Fruit fly (Drosophila melanogaster) whole organism, wandering third instar larva: ENCODE data around the gene CG42758.

Experiments
- Abd-B ChIP-seq: fragments of >200 bp; optimal IDR thresholded peaks from 2 replicates; lab custom pipeline; 2017; ENCODE audit warnings: missing biosample characterization, missing genetic modification characterization
- CG9705 ChIP-seq: fragments of 200-800 bp; sonication (Bioruptor generic); optimal IDR thresholded peaks from 2 replicates; lab custom pipeline; 2018; ENCODE audit warnings: missing biosample characterization, mild to moderate bottlenecking, missing genetic modification characterization
- CrebA ChIP-seq: fragments of 200-800 bp; sonication (Bioruptor generic); optimal IDR thresholded peaks from 2 replicates; lab custom pipeline; 2016; ENCODE audit warnings: missing biosample characterization, mild to moderate bottlenecking, missing genetic modification characterization, borderline replicate concordance
- Dif ChIP-seq: fragments of 200-275, 200-300 bp; sonication (Bioruptor generic); optimal IDR thresholded peaks from 2 replicates; lab custom pipeline; 2018; ENCODE audit warnings: missing biosample characterization, missing genetic modification characterization; ENCODE audit not compliant: partially characterized antibody
- HLH106 ChIP-seq: fragments of 200-800 bp; optimal IDR thresholded peaks from 3 replicates; lab custom pipeline; 2019; ENCODE audit warnings: missing biosample characterization, mild to moderate bottlenecking, missing genetic modification characterization, moderate library complexity
- Hnf4 ChIP-seq: fragments of 200-800 bp; sonication (Bioruptor generic); optimal IDR thresholded peaks from 2 replicates; lab custom pipeline; 2016; ENCODE audit warnings: missing biosample characterization, mild to moderate bottlenecking, missing genetic modification characterization
- Hr78 ChIP-seq: fragments of >200 bp; optimal IDR thresholded peaks from 2 replicates; lab custom pipeline; 2017; ENCODE audit warnings: missing biosample characterization, missing genetic modification characterization
- Hr83 ChIP-seq: fragments of 200-300 bp; sonication (Bioruptor generic); optimal IDR thresholded peaks from 2 replicates; lab custom pipeline; 2016; ENCODE audit warnings: missing biosample characterization, mild to moderate bottlenecking, missing genetic modification characterization, moderate library complexity; ENCODE audit not compliant: poor library complexity, severe bottlenecking
- Mio ChIP-seq: sonication (Bioruptor generic); optimal IDR thresholded peaks from 2 replicates; lab custom pipeline; 2016; ENCODE audit warnings: missing biosample characterization, missing genetic modification characterization
- Myc ChIP-seq: fragments of >200 bp; optimal IDR thresholded peaks from 2 replicates; lab custom pipeline; 2017
- N ChIP-seq: fragments of >200 bp; optimal IDR thresholded peaks from 2 replicates; lab custom pipeline; 2018; ENCODE audit warnings: missing biosample characterization, missing external identifiers, missing genetic modification characterization
- OdsH ChIP-seq: fragments of 200-800 bp; sonication (Bioruptor generic); optimal IDR thresholded peaks from 2 replicates; lab custom pipeline; 2016; ENCODE audit warnings: missing biosample characterization, mild to moderate bottlenecking, missing genetic modification characterization
- Rel ChIP-seq, 2 experiments: fragments of 200-800 bp; sonication (Bioruptor generic) in 1 of 2; optimal IDR thresholded peaks; 2 replicates in 1 of 2; 3 replicates in 1 of 2; lab custom pipeline; 2016 to 2019; ENCODE audit warnings: mild to moderate bottlenecking in 2 of 2, missing biosample characterization in 2 of 2, missing genetic modification characterization in 2 of 2, moderate library complexity in 1 of 2
- Sp1 ChIP-seq: fragments of 200-800 bp; sonication (Bioruptor generic); optimal IDR thresholded peaks from 3 replicates; lab custom pipeline; 2019; ENCODE audit warnings: missing biosample characterization, mild to moderate bottlenecking, missing genetic modification characterization, moderate library complexity
- Vsx2 ChIP-seq: fragments of 200-300, 225-300 bp; sonication (Bioruptor generic); optimal IDR thresholded peaks from 2 replicates; lab custom pipeline; 2018; ENCODE audit warnings: missing biosample characterization, missing genetic modification characterization; ENCODE audit not compliant: partially characterized antibody
- br ChIP-seq: fragments of 200-800 bp; sonication (Bioruptor generic); optimal IDR thresholded peaks from 2 replicates; lab custom pipeline; 2016; ENCODE audit warnings: missing biosample characterization, missing genetic modification characterization
- brk ChIP-seq: fragments of 200-800 bp; sonication (Bioruptor generic); optimal IDR thresholded peaks from 2 replicates; lab custom pipeline; 2016; ENCODE audit warnings: missing biosample characterization, mild to moderate bottlenecking, missing genetic modification characterization
- dl ChIP-seq, 2 experiments: fragments of 175-275, 200-275 bp in 1 of 2; fragments of 200-275 bp in 1 of 2; sonication (Bioruptor generic); optimal IDR thresholded peaks; lab custom pipeline; 2018; ENCODE audit warnings: mild to moderate bottlenecking in 2 of 2, missing biosample characterization in 2 of 2, missing genetic modification characterization in 2 of 2, moderate library complexity in 2 of 2; ENCODE audit not compliant: partially characterized antibody in 2 of 2, insufficient read depth in 1 of 2
- dmrt93B ChIP-seq: fragments of 200-800 bp; sonication (Bioruptor generic); optimal IDR thresholded peaks from 2 replicates; lab custom pipeline; 2018; ENCODE audit warnings: missing biosample characterization, mild to moderate bottlenecking, missing genetic modification characterization
- ey ChIP-seq: fragments of 200-800 bp; sonication (Bioruptor generic); optimal IDR thresholded peaks from 2 replicates; lab custom pipeline; 2016; ENCODE audit warnings: missing biosample characterization, missing genetic modification characterization
- foxo ChIP-seq, 2 experiments: fragments of 200-800 bp; sonication (Bioruptor generic); optimal IDR thresholded peaks; 2 replicates in 1 of 2; 3 replicates in 1 of 2; lab custom pipeline; 2016 to 2017; ENCODE audit warnings: missing biosample characterization in 2 of 2, missing genetic modification characterization in 2 of 2
- fru ChIP-seq: fragments of 200-800 bp; sonication (Bioruptor generic); optimal IDR thresholded peaks from 3 replicates; lab custom pipeline; 2016; ENCODE audit warnings: missing biosample characterization, mild to moderate bottlenecking, missing genetic modification characterization
- h ChIP-seq: fragments of 200-800 bp; sonication (Bioruptor generic); optimal IDR thresholded peaks from 3 replicates; lab custom pipeline; 2016; ENCODE audit warnings: missing biosample characterization, mild to moderate bottlenecking, missing genetic modification characterization
- jim ChIP-seq: fragments of 175-275, 200-325 bp; sonication (Bioruptor generic); optimal IDR thresholded peaks from 2 replicates; lab custom pipeline; 2016; ENCODE audit warnings: missing biosample characterization, mild to moderate bottlenecking, missing genetic modification characterization
- lola ChIP-seq: fragments of >200 bp; optimal IDR thresholded peaks from 2 replicates; lab custom pipeline; 2017; ENCODE audit warnings: missing biosample characterization, missing genetic modification characterization
- psq ChIP-seq: fragments of 200-800 bp; sonication (Bioruptor generic); optimal IDR thresholded peaks from 3 replicates; lab custom pipeline; 2017; ENCODE audit warnings: missing biosample characterization, mild to moderate bottlenecking, missing genetic modification characterization, moderate library complexity
- rgr ChIP-seq: fragments of 200-800 bp; sonication (Bioruptor generic); optimal IDR thresholded peaks from 3 replicates; lab custom pipeline; 2016; ENCODE audit warnings: missing biosample characterization, mild to moderate bottlenecking, missing genetic modification characterization
- sage ChIP-seq: fragments of 200-800 bp; sonication (Bioruptor generic); optimal IDR thresholded peaks from 2 replicates; lab custom pipeline; 2016; ENCODE audit warnings: missing biosample characterization, mild to moderate bottlenecking, missing genetic modification characterization
- sv ChIP-seq: fragments of 200-800 bp; sonication (Bioruptor generic); optimal IDR thresholded peaks from 3 replicates; lab custom pipeline; 2016; ENCODE audit warnings: missing biosample characterization, missing genetic modification characterization
- tai ChIP-seq: sonication (Bioruptor generic); optimal IDR thresholded peaks from 2 replicates; lab custom pipeline; 2016; ENCODE audit warnings: missing biosample characterization, missing genetic modification characterization
- usp ChIP-seq: fragments of >200 bp; optimal IDR thresholded peaks from 2 replicates; lab custom pipeline; 2017; ENCODE audit warnings: missing biosample characterization, missing genetic modification characterization
- woc ChIP-seq: sonication (Bioruptor generic); optimal IDR thresholded peaks from 2 replicates; lab custom pipeline; 2016; ENCODE audit warnings: missing biosample characterization, mild to moderate bottlenecking, missing genetic modification characterization

CG42758 gene

DNA sequence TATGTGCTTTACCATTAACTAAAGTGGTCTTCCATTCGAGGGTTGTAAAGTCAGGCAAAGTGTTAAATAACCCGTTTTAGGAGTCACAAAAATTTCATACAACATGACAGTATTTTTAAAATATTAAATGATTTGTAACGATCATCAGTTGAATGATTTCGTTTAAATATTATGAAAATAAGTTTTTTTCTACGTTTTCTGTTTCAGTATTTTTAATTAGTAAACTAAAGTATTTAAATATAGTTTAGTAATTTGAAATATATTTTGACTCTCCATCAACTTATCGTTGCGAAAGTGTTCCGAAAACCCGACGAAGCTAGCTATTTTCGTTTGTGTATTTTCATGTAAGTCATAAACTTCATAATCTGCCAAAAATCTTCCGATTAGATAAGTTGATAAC, at the start of gene CG42758:
CG42758 (plus strand) TSS at position 301 of the 400 bp plus-strand sequence.
- TF ChIP-seq Rel (GFP tag; optimal IDR thresholded peaks at IDR 0.05; lab: Kevin White, UChicago), result no peak
- TF ChIP-seq Rel (tag; optimal IDR thresholded peaks at IDR 0.05; lab: Kevin White, UChicago), result no peak
- TF ChIP-seq sage (GFP tag; lab: Kevin White, UChicago), result no peak
- TF ChIP-seq lola (GFP tag; lab: Kevin White, UChicago), result no peak

DNA sequence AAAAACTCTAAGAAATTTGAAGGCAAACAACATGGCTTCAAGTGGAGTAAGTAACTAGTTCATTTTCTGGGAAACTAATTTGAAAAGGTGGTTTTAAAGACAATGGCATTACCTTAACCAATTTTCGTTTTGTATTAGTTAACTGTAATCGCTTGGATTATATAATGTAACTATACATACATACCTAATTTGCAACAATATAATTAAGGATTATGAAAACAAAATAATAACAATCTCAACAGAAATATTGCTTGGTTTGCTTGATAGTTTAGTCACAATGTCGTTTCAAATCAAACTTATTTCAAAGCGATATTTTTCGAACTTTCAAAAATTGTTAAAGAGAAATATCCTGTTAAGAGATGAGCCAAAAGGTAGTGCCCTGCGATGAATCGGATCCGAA, 49.7 kb upstream of the CG42758 start, which contains the start of gene CG9592:
CG9592 (plus strand) TSS at position 301 of the 400 bp plus-strand sequence.
- TF ChIP-seq Vsx2 (no peak), h (GFP tag; lab: Kevin White, UChicago) (no peak), dmrt93B (no peak), fru (no peak), tai (GFP tag; lab: Kevin White, UChicago) (no peak), CG9705 (GFP tag; lab: Kevin White, UChicago) (no peak), woc (GFP tag; lab: Kevin White, UChicago) (no peak), Dif (GFP tag; lab: Kevin White, UChicago) (no peak), ey (no peak), sage (GFP tag; lab: Kevin White, UChicago) (no peak), OdsH (GFP tag; lab: Kevin White, UChicago) (no peak), usp (GFP tag; lab: Kevin White, UChicago) (no peak), psq (GFP tag; lab: Kevin White, UChicago) (no peak)

DNA sequence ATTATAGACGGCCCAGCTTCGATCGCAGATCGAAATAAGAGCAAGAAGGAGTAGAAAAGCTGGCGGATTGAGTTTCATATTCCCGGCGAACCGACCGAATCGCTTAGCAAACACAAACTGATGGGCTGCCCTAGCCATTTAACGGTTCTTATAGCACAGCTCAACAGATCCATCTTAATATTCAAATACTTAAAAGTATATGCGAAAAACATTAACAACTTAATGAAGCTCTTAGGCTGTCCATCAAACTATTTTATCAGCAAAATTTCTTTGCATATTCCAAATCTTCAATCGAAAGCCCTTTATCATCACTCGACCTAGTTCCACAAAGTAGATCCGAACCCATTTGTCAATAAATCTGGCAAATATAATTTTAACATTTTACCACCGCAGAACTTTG, 45.6 kb upstream of the CG42758 start, which contains the start of gene CG4613:
CG4613 (minus strand) TSS at position 101 of the 400 bp plus-strand sequence.
- TF ChIP-seq foxo (GFP tag; optimal IDR thresholded peaks at IDR 0.05; lab: Kevin White, UChicago) (no peak), psq (GFP tag; lab: Kevin White, UChicago) (no peak), CrebA (no peak), ey (no peak), jim (GFP tag; lab: Kevin White, UChicago) (no peak), Myc (no peak), rgr (GFP tag; lab: Kevin White, UChicago) (no peak), Mio (GFP tag; lab: Kevin White, UChicago) (no peak), lola (GFP tag; lab: Kevin White, UChicago) (no peak), Hr78 (GFP tag; lab: Kevin White, UChicago) (no peak), h (GFP tag; lab: Kevin White, UChicago) (no peak)

DNA sequence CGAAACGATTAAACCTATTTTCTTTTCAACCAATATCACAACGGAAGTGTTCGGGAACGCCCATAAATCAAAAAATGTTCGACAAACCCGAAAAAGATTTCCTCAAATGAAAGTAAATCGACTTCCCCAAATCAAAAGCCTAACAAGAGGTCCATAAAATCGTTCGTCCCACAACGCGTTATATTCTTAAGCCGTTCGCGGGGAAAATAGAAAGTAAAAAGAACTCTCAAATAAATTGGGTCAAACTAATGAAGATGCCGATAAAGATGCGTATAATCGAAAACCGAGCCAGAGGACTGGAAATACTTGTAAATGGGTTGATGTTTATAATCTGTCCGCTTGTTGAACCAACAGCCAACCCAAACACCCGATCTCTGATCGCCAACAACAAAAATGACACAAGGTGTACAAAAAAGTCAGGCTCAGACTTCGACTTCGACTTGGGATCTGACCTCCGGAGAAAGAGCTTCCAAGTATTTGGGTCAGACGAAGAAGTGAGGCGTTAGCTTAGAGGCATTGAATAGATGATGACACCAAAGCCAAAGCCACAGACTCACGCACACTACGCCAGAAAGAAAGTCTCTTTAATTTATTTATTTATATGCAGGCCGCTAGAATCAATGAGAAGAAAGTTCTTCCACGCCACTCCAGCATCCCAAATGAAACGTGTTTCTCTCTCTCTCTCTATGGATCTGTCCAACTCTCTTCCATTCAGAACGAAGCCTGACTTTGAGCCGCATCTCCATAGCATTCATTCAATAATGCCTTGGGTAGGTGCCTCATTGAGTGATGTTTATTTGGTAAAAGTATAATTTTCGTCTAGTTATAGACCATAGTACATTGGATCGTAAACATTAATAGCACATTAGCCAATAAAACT, 44.5 kb upstream of the CG42758 start:
- TF ChIP-seq sv (no peak), Mio (GFP tag; lab: Kevin White, UChicago) (no peak), rgr (GFP tag; lab: Kevin White, UChicago) (no peak), Sp1 (no peak), dl (GFP tag; optimal IDR thresholded peaks at IDR 0.05; lab: Kevin White, UChicago; ENCODE audit: insufficient read depth in 1 of 2, partially characterized antibody in 2 of 2) (no peak), Vsx2 (no peak), HLH106 (tag; lab: Kevin White, UChicago) (no peak), CG9705 (GFP tag; lab: Kevin White, UChicago) (no peak), Myc (no peak), tai (GFP tag; lab: Kevin White, UChicago) (no peak), br (GFP tag; lab: Kevin White, UChicago) (no peak), fru (no peak), CrebA (no peak), sage (GFP tag; lab: Kevin White, UChicago) (no peak)

DNA sequence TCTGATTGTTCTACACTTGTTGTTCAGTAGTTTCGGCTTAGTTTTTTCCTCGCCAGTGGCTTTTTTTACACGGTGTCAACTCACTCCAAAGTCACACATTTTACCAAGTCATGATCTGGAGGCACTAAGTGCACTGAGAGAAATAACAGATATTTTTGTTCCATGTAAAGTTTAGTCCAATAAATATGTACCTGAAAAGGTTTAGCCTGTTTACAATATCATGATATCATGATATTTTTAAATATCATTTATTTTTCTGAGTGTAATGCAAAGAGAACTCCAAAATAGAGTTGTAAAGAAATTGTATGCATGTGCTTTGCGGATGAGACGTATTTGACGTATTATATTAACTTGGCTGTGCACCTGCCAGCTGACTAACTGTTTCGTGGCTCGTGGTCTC, 35.4 kb upstream of the CG42758 start:
- TF ChIP-seq jim (GFP tag; lab: Kevin White, UChicago) (no peak), brk (no peak), Sp1 (no peak), sage (GFP tag; lab: Kevin White, UChicago) (no peak), psq (GFP tag; lab: Kevin White, UChicago) (no peak), Hr78 (GFP tag; lab: Kevin White, UChicago) (no peak), Abd-B (GFP tag; lab: Kevin White, UChicago) (no peak), Mio (GFP tag; lab: Kevin White, UChicago) (no peak), N (no peak), dl (GFP tag; optimal IDR thresholded peaks at IDR 0.05; lab: Kevin White, UChicago; ENCODE audit: insufficient read depth in 1 of 2, partially characterized antibody in 2 of 2) (no peak), lola (GFP tag; lab: Kevin White, UChicago) (no peak), Vsx2 (no peak), foxo (GFP tag; optimal IDR thresholded peaks at IDR 0.05; lab: Kevin White, UChicago) (no peak), Hnf4 (GFP tag; lab: Kevin White, UChicago) (no peak), CrebA (no peak), ey (no peak), Hr83 (GFP tag; lab: Kevin White, UChicago) (no peak), HLH106 (tag; lab: Kevin White, UChicago) (no peak)
